Worm (Caenorhabditis elegans): ENCODE results near the gene cogc-2.

DNA sequence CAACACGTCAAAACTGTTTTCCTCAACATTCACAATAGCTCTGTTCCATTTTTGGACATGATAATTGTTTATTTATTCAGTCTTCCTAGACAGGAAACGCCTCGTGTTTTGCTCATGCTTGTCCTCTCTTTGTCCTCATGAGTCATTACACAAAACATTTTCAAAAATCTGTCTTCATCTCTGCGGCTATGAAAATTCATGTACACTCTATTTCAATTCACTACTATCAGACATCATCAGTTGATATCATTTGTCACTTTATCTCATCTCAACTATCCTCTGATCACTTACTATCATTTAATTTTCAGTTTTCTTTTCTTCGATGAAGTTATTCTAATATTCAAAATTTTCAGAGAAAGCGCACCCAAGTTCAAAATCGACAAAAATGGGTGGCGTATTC, 15.5 kb downstream of the cogc-2 start, which contains the start of gene adah-1:
- TF ChIP-seq hlh-30 (tag; optimal IDR thresholded peaks at IDR 0.05; ENCODE audit: insufficient read depth) (no peak), pha-4 (tag; optimal IDR thresholded peaks at IDR 0.05) (no peak), nfya-1 (tag; optimal IDR thresholded peaks at IDR 0.05) (no peak), ceh-24 (tag; optimal IDR thresholded peaks at IDR 0.05) (no peak), ceh-14 (tag; optimal IDR thresholded peaks at IDR 0.05) (no peak)
